Worm (Caenorhabditis elegans): Measurements from ENCODE around the gene Y62E10A.13.

The Y62E10A.13 gene

DNA sequence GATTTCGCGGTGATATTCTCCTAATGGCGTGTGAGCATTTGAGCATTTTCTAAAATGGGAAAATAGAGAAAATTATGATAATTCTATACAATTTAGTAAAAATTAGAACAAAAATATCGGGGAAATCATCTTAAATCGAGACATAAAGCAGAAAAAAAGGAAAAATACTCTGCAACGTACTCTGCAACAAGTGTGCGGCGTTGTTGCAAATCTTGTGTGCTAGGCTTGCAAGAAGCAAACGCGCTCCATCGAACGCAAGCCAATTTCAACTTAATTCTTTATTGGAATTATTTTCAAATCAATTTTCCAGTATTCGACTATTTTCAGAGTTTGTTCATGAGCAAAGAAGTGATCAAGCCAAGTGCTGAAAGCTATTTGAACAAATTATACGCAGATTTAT lies 12.8 kb downstream of the Y62E10A.13 start, which contains the start of the genes Y62E10A.20, Y62E10A.23 and mdt-9 (continued):
- peak; percentile 42 for TF ChIP-seq che-1 (tag; optimal IDR thresholded peaks at IDR 0.05)
- peak; percentile 67 for TF ChIP-seq tbx-2 (tag; optimal IDR thresholded peaks at IDR 0.05)
- TF ChIP-seq pag-3 (tag; optimal IDR thresholded peaks at IDR 0.05; ENCODE audit: borderline replicate concordance) = no peak
- TF ChIP-seq pha-2 (tag; optimal IDR thresholded peaks at IDR 0.05) = peak; percentile 54
- TF ChIP-seq fkh-10 (GFP tag; optimal IDR thresholded peaks at IDR 0.05) = no peak
- TF ChIP-seq ceh-6 (GFP tag; optimal IDR thresholded peaks at IDR 0.05) = peak; percentile 58
- TF ChIP-seq K09A11.1 (tag; optimal IDR thresholded peaks at IDR 0.05; ENCODE audit: insufficient read depth) = peak; percentile 77
- TF ChIP-seq ceh-34 (tag; optimal IDR thresholded peaks at IDR 0.05) = peak; percentile 67
- TF ChIP-seq C38D4.7 (GFP tag; optimal IDR thresholded peaks at IDR 0.05) = peak; percentile 57
- TF ChIP-seq eyg-1 (tag; optimal IDR thresholded peaks at IDR 0.05) = peak; percentile 27
- peak; percentile 55 for TF ChIP-seq C08G9.2 (tag; optimal IDR thresholded peaks at IDR 0.05)
- no peak for TF ChIP-seq ceh-30 (tag; optimal IDR thresholded peaks at IDR 0.05)
- TF ChIP-seq pax-1 (tag; optimal IDR thresholded peaks at IDR 0.05) = peak; percentile 24
- TF ChIP-seq ceh-19 (GFP tag; optimal IDR thresholded peaks at IDR 0.05) = peak; percentile 70
- TF ChIP-seq mec-3 (tag; optimal IDR thresholded peaks at IDR 0.05; ENCODE audit: borderline replicate concordance) = no peak
- TF ChIP-seq unc-3 (GFP tag; conservative IDR thresholded peaks at IDR 0.05) = peak; percentile 70; the same call in 1 of the 2 replicates
- peak; percentile 68 for TF ChIP-seq unc-3 (tag; optimal IDR thresholded peaks at IDR 0.05)
- peak; percentile 2 for TF ChIP-seq hlh-30 (tag; optimal IDR thresholded peaks at IDR 0.05; ENCODE audit: insufficient read depth)
- TF ChIP-seq ref-2 (tag; optimal IDR thresholded peaks at IDR 0.05) = peak; percentile 77
- peak; percentile 40 for TF ChIP-seq madf-2 (tag; optimal IDR thresholded peaks at IDR 0.05)
- TF ChIP-seq pat-9 (tag; optimal IDR thresholded peaks at IDR 0.05) = peak; percentile 67
- peak; percentile 87 for TF ChIP-seq ceh-31 (tag; optimal IDR thresholded peaks at IDR 0.05)
- peak; percentile 66 for TF ChIP-seq T23F11.4 (GFP tag; optimal IDR thresholded peaks at IDR 0.05)
- TF ChIP-seq pqm-1 (tag; optimal IDR thresholded peaks at IDR 0.05) = no peak
- no peak for TF ChIP-seq lim-6 (tag; optimal IDR thresholded peaks at IDR 0.05)
- peak; percentile 33 for TF ChIP-seq lin-11 (tag; optimal IDR thresholded peaks at IDR 0.05)
- TF ChIP-seq ceh-18 (tag; optimal IDR thresholded peaks at IDR 0.05) = peak; percentile 46
- TF ChIP-seq unc-42 (tag; optimal IDR thresholded peaks at IDR 0.05) = peak; percentile 89
- TF ChIP-seq pros-1 (tag; optimal IDR thresholded peaks at IDR 0.05) = peak; percentile 42
- peak; percentile 63 for TF ChIP-seq ttx-3 (tag; optimal IDR thresholded peaks at IDR 0.05)
- TF ChIP-seq ceh-2 (tag; optimal IDR thresholded peaks at IDR 0.05) = peak; percentile 39
- TF ChIP-seq fax-1 (tag; optimal IDR thresholded peaks at IDR 0.05) = peak; percentile 91
- 0 out of 2 replicates have a peak, but pooled peaks have one; percentile 52 for TF ChIP-seq ceh-45 (GFP tag; IDR thresholded peaks at IDR 0.05)
- no peak for TF ChIP-seq nhr-11 (tag; optimal IDR thresholded peaks at IDR 0.05)
- peak; percentile 29 for TF ChIP-seq fkh-6 (tag; optimal IDR thresholded peaks at IDR 0.05)
- TF ChIP-seq sdc-2 (tag; optimal IDR thresholded peaks at IDR 0.05) = no peak
- TF ChIP-seq sox-4 (tag; optimal IDR thresholded peaks at IDR 0.05) = peak; percentile 59
- no peak for TF ChIP-seq ama-1 (optimal IDR thresholded peaks at IDR 0.05)
- TF ChIP-seq unc-86 (tag; optimal IDR thresholded peaks at IDR 0.05) = peak; percentile 55
- TF ChIP-seq dve-1 (tag; optimal IDR thresholded peaks at IDR 0.05) = peak; percentile 64
- TF ChIP-seq ceh-14 (tag; optimal IDR thresholded peaks at IDR 0.05) = peak; percentile 88
- TF ChIP-seq elt-4 (tag; optimal IDR thresholded peaks at IDR 0.05) = no peak
- peak; percentile 4 for TF ChIP-seq unc-55 (GFP tag; optimal IDR thresholded peaks at IDR 0.05)
- TF ChIP-seq elt-2 (tag; optimal IDR thresholded peaks at IDR 0.05) = peak; percentile 80
- no peak for TF ChIP-seq hlh-13 (GFP tag; optimal IDR thresholded peaks at IDR 0.05)
- no peak for TF ChIP-seq ceh-9 (tag; optimal IDR thresholded peaks at IDR 0.05)
